Worm (Caenorhabditis elegans) whole organism, late embryonic: ENCODE results near the gene T09F5.10.

Experiments used
- K02D7.2 ChIP-seq: sonication (generic microtip); optimal IDR thresholded peaks from 2 replicates; lab custom pipeline; 2017; ENCODE audit warnings: mild to moderate bottlenecking, missing genetic modification characterization, missing compliant biosample characterization
- K09A11.1 ChIP-seq: sonication (generic microtip); optimal IDR thresholded peaks from 2 replicates; lab custom pipeline; 2017; ENCODE audit warnings: antibody characterized with exemption, mild to moderate bottlenecking, missing genetic modification characterization, missing compliant biosample characterization; ENCODE audit not compliant: insufficient read depth
- T23F11.4 ChIP-seq: fragments of 200-800 bp; sonication (Bioruptor generic); optimal IDR thresholded peaks from 2 replicates; lab custom pipeline; 2018; ENCODE audit warnings: mild to moderate bottlenecking, missing genetic modification characterization, missing compliant biosample characterization
- ama-1 ChIP-seq: fragments of 150-350 bp; optimal IDR thresholded peaks from 2 replicates; lab custom pipeline; 2014
- ceh-18 ChIP-seq: sonication (generic microtip); optimal IDR thresholded peaks from 2 replicates; lab custom pipeline; 2016; ENCODE audit warnings: missing genetic modification characterization, missing compliant biosample characterization
- ceh-19 ChIP-seq: fragments of 200-800 bp; sonication (Bioruptor generic); optimal IDR thresholded peaks from 2 replicates; lab custom pipeline; 2018; ENCODE audit warnings: mild to moderate bottlenecking, missing genetic modification characterization, missing compliant biosample characterization
- ceh-22 ChIP-seq: sonication (generic microtip); optimal IDR thresholded peaks from 2 replicates; lab custom pipeline; 2017; ENCODE audit warnings: missing biosample characterization, missing genetic modification characterization
- ceh-31 ChIP-seq: sonication (generic microtip); optimal IDR thresholded peaks from 2 replicates; lab custom pipeline; 2016; ENCODE audit warnings: missing genetic modification characterization, missing compliant biosample characterization
- ceh-34 ChIP-seq: sonication (generic microtip); optimal IDR thresholded peaks from 2 replicates; lab custom pipeline; 2016; ENCODE audit warnings: mild to moderate bottlenecking, missing genetic modification characterization, missing compliant biosample characterization
- ceh-45 ChIP-seq: fragments of 200-800 bp; sonication (Bioruptor generic); IDR thresholded peaks from 2 replicates; pipeline ENCODE4 v1.3.6; 2022; ENCODE audit warnings: missing genetic modification reagents, missing genetic modification characterization, missing compliant biosample characterization
- ceh-48 ChIP-seq: sonication (generic microtip); optimal IDR thresholded peaks from 2 replicates; lab custom pipeline; 2016; ENCODE audit warnings: missing genetic modification characterization, inconsistent platforms, missing compliant biosample characterization
- che-1 ChIP-seq: sonication (generic microtip); optimal IDR thresholded peaks from 2 replicates; lab custom pipeline; 2016; ENCODE audit warnings: mild to moderate bottlenecking, missing genetic modification characterization, missing compliant biosample characterization
- dmd-4 ChIP-seq: sonication (generic microtip); optimal IDR thresholded peaks from 2 replicates; lab custom pipeline; 2016; ENCODE audit warnings: borderline replicate concordance, missing genetic modification characterization, missing compliant biosample characterization
- elt-2 ChIP-seq: sonication (generic microtip); optimal IDR thresholded peaks from 2 replicates; lab custom pipeline; 2016; ENCODE audit warnings: missing genetic modification reagents, missing genetic modification characterization, missing compliant biosample characterization
- elt-4 ChIP-seq: sonication (generic microtip); optimal IDR thresholded peaks from 2 replicates; lab custom pipeline; 2016; ENCODE audit warnings: missing genetic modification characterization, missing compliant biosample characterization
- fax-1 ChIP-seq: sonication (generic microtip); optimal IDR thresholded peaks from 2 replicates; lab custom pipeline; 2016; ENCODE audit warnings: missing genotype, missing genetic modification characterization, missing compliant biosample characterization
- fkh-10 ChIP-seq: fragments of 150-350 bp; optimal IDR thresholded peaks from 2 replicates; lab custom pipeline; 2014; ENCODE audit warnings: missing biosample characterization, missing genetic modification reagents, missing genetic modification characterization
- fkh-6 ChIP-seq: sonication (generic microtip); optimal IDR thresholded peaks from 2 replicates; lab custom pipeline; 2016; ENCODE audit warnings: missing genetic modification characterization, missing compliant biosample characterization
- gmeb-2 ChIP-seq: sonication (generic microtip); optimal IDR thresholded peaks from 2 replicates; lab custom pipeline; 2016; ENCODE audit warnings: missing genetic modification characterization, inconsistent platforms, missing compliant biosample characterization
- hlh-13 ChIP-seq: fragments of 200-800 bp; sonication (Bioruptor generic); optimal IDR thresholded peaks from 2 replicates; lab custom pipeline; 2018; ENCODE audit warnings: mild to moderate bottlenecking, missing genetic modification characterization, missing compliant biosample characterization
- hlh-8 ChIP-seq: sonication (generic microtip); optimal IDR thresholded peaks from 2 replicates; lab custom pipeline; 2016; ENCODE audit warnings: missing genotype, missing genetic modification characterization, missing compliant biosample characterization
- lin-11 ChIP-seq: fragments of 200-800 bp; sonication (Bioruptor generic); optimal IDR thresholded peaks from 2 replicates; lab custom pipeline; 2018; ENCODE audit warnings: mild to moderate bottlenecking, missing genetic modification characterization, missing compliant biosample characterization
- madf-2 ChIP-seq: sonication (generic microtip); optimal IDR thresholded peaks from 2 replicates; lab custom pipeline; 2017; ENCODE audit warnings: missing genetic modification characterization, missing compliant biosample characterization
- mec-3 ChIP-seq: sonication (generic microtip); optimal IDR thresholded peaks from 2 replicates; lab custom pipeline; 2016; ENCODE audit warnings: borderline replicate concordance, missing genetic modification characterization, missing compliant biosample characterization
- nhr-232 ChIP-seq: sonication (generic microtip); optimal IDR thresholded peaks from 2 replicates; lab custom pipeline; 2016; ENCODE audit warnings: missing genetic modification characterization, missing compliant biosample characterization
- npax-4 ChIP-seq: sonication (generic microtip); optimal IDR thresholded peaks from 2 replicates; lab custom pipeline; 2016; ENCODE audit warnings: missing genetic modification characterization, missing compliant biosample characterization
- odd-2 ChIP-seq: sonication (generic microtip); optimal IDR thresholded peaks from 2 replicates; lab custom pipeline; 2017; ENCODE audit warnings: antibody characterized with exemption, mild to moderate bottlenecking, missing genetic modification characterization, missing compliant biosample characterization
- pag-3 ChIP-seq: sonication (generic microtip); optimal IDR thresholded peaks from 2 replicates; lab custom pipeline; 2016; ENCODE audit warnings: missing compliant biosample characterization, missing genetic modification characterization, borderline replicate concordance
- pat-9 ChIP-seq: fragments of 200-800 bp; sonication (Bioruptor generic); optimal IDR thresholded peaks from 2 replicates; lab custom pipeline; 2018; ENCODE audit warnings: mild to moderate bottlenecking, missing genetic modification characterization, moderate library complexity, missing compliant biosample characterization
- pax-1 ChIP-seq: fragments of 150-350 bp; optimal IDR thresholded peaks from 2 replicates; lab custom pipeline; 2014; ENCODE audit warnings: missing biosample characterization, missing genetic modification characterization
- pha-2 ChIP-seq: sonication (generic microtip); optimal IDR thresholded peaks from 2 replicates; lab custom pipeline; 2017; ENCODE audit warnings: mild to moderate bottlenecking, missing genetic modification characterization, missing compliant biosample characterization
- pros-1 ChIP-seq: fragments of 150-350 bp; optimal IDR thresholded peaks from 2 replicates; lab custom pipeline; 2014; ENCODE audit warnings: missing biosample characterization, missing genetic modification reagents, missing genetic modification characterization
- ref-2 ChIP-seq: sonication (generic microtip); optimal IDR thresholded peaks from 2 replicates; lab custom pipeline; 2016; ENCODE audit warnings: missing genetic modification characterization, missing compliant biosample characterization
- rnt-1 ChIP-seq: sonication (generic microtip); optimal IDR thresholded peaks from 2 replicates; lab custom pipeline; 2016; ENCODE audit warnings: missing genetic modification characterization, missing compliant biosample characterization
- tbx-2 ChIP-seq: sonication (generic microtip); optimal IDR thresholded peaks from 2 replicates; lab custom pipeline; 2016; ENCODE audit warnings: missing genetic modification characterization, missing compliant biosample characterization
- zip-5 ChIP-seq: sonication (generic microtip); optimal IDR thresholded peaks from 2 replicates; lab custom pipeline; 2016; ENCODE audit warnings: missing genetic modification characterization, missing compliant biosample characterization

T09F5.10 gene

ce11 chrV:15136772-15137171, 43.1 kb upstream of the T09F5.10 start, which contains the start of gene aipl-1 (continued):
- TF ChIP-seq tbx-2 (tag; lab: Kevin White, UChicago), result peak; percentile 78
- TF ChIP-seq rnt-1 (tag; lab: Kevin White, UChicago), result peak; percentile 47

DNA sequence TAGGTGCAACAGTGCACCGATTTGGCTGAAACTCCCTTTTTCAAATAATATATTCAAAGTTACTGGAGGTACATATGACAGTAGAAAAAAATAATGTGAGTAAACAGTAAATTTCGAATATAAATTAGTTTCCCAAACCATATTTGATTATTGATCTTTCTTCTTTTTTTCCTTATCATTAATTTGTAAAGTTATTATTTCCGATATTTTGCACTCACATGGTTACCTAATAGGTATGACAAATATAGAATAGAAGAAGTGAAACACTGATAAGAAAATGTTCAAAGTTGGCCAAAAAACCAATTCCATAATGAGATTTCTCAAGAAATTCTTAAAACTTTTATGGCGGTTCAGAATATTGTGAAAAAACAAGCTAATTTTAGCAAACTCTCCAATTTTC, 40.0 kb upstream of the T09F5.10 start:
- TF ChIP-seq elt-4 (tag; lab: Kevin White, UChicago), result no peak
- no peak for TF ChIP-seq fax-1
- no peak for TF ChIP-seq rnt-1 (tag; lab: Kevin White, UChicago)
- TF ChIP-seq ceh-34, result no peak

- no peak for TF ChIP-seq che-1 (tag; lab: Kevin White, UChicago)
- no peak for TF ChIP-seq dmd-4 (tag; lab: Kevin White, UChicago)
- no peak for TF ChIP-seq elt-2 (tag; lab: Kevin White, UChicago)
- no peak for TF ChIP-seq K02D7.2
- TF ChIP-seq, all 69 proteins: peak for 0
These were observed 39.6 kb upstream of the T09F5.10 start, which contains the start of gene K08F9.3 for ce11 chrV:15140247-15140646. K08F9.3 (plus strand) TSS chrV:15140547.

- TF ChIP-seq elt-4 (tag; lab: Kevin White, UChicago), result no peak
- no peak for TF ChIP-seq npax-4 (tag; lab: Kevin White, UChicago)
- TF ChIP-seq hlh-8 (tag; lab: Kevin White, UChicago), result no peak
- no peak for TF ChIP-seq ama-1 (lab: Kevin White, UChicago)
- no peak for TF ChIP-seq mec-3 (tag; lab: Kevin White, UChicago)
- TF ChIP-seq pha-2 (tag; lab: Kevin White, UChicago), result no peak
- TF ChIP-seq T23F11.4 (GFP tag; lab: Kevin White, UChicago), result no peak
- TF ChIP-seq ref-2 (tag; lab: Kevin White, UChicago), result no peak
- TF ChIP-seq gmeb-2 (tag; lab: Kevin White, UChicago), result no peak
- TF ChIP-seq pat-9 (tag; lab: Kevin White, UChicago), result no peak
- no peak for TF ChIP-seq fkh-10 (GFP tag; lab: Kevin White, UChicago)
- TF ChIP-seq ceh-22 (tag; lab: Kevin White, UChicago), result no peak
- no peak for TF ChIP-seq K02D7.2
- TF ChIP-seq ceh-45 (GFP tag; lab: Robert Waterston, UW), result no peak
- no peak for TF ChIP-seq fkh-6 (tag; lab: Kevin White, UChicago)
- no peak for TF ChIP-seq ceh-48 (tag; lab: Kevin White, UChicago)
- TF ChIP-seq madf-2 (tag; lab: Kevin White, UChicago), result no peak
- TF ChIP-seq pag-3 (tag; lab: Kevin White, UChicago), result no peak
- no peak for TF ChIP-seq ceh-19 (GFP tag; lab: Kevin White, UChicago)
- TF ChIP-seq ceh-18 (tag; lab: Kevin White, UChicago), result no peak
These were observed 36.6 kb upstream of the T09F5.10 start, which contains the start of gene K08F9.1 for ce11 chrV:15143285-15143684. K08F9.1 (minus strand) TSS chrV:15143385.

ce11 chrV:15143798-15144197, 36.1 kb upstream of the T09F5.10 start, which contains the start of gene K08F9.4:
K08F9.4 (plus strand) TSS chrV:15144019.
- TF ChIP-seq K02D7.2, result no peak
- TF ChIP-seq npax-4 (tag; lab: Kevin White, UChicago), result no peak
- TF ChIP-seq odd-2 (tag; lab: Kevin White, UChicago), result no peak
- no peak for TF ChIP-seq zip-5
- TF ChIP-seq pax-1, result peak; percentile 54
- peak; percentile 16 for TF ChIP-seq ceh-31 (tag; lab: Kevin White, UChicago)
- no peak for TF ChIP-seq K09A11.1 (tag; lab: Kevin White, UChicago)
- TF ChIP-seq pros-1 (tag; lab: Kevin White, UChicago), result no peak
- no peak for TF ChIP-seq hlh-13 (GFP tag; lab: Kevin White, UChicago)
- no peak for TF ChIP-seq nhr-232 (tag; lab: Kevin White, UChicago)
- no peak for TF ChIP-seq elt-2 (tag; lab: Kevin White, UChicago)
- TF ChIP-seq ref-2 (tag; lab: Kevin White, UChicago), result no peak
- TF ChIP-seq lin-11 (tag; lab: Kevin White, UChicago), result no peak
